Worm (Caenorhabditis elegans): Measurements from ENCODE around the gene nhr-15.
A peak's percentile ranks its signal among the peaks of the same experiment; 100 is the strongest.

nhr-15 gene

DNA sequence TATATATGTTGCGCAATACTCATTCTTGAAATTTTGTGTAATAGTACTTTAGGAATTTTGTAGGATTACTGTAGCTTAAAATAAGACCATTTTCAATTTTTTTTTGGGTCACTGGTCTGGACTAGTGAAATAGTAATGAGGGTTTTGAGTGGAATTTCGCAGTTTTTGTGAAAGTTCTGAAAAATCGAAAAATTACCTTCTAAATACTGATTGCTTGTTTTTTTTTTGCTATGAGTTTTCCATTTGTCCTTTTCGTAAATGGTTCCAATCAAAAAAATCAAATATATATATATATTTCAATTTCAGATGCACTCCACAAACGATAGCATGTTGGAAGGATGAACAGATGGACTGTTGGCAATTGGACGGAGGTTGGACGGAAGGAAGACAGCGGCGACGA lies at the start of gene nhr-15:
nhr-15 (plus strand) TSS at position 301 of the 400 bp plus-strand sequence.
- TF ChIP-seq aptf-2 (GFP tag; conservative IDR thresholded peaks at IDR 0.05) (no peak), lsl-1 (GFP tag; optimal IDR thresholded peaks at IDR 0.05) (peak; percentile 14), F49E8.2 (tag; optimal IDR thresholded peaks at IDR 0.05; ENCODE audit: insufficient read depth) (no peak)

DNA sequence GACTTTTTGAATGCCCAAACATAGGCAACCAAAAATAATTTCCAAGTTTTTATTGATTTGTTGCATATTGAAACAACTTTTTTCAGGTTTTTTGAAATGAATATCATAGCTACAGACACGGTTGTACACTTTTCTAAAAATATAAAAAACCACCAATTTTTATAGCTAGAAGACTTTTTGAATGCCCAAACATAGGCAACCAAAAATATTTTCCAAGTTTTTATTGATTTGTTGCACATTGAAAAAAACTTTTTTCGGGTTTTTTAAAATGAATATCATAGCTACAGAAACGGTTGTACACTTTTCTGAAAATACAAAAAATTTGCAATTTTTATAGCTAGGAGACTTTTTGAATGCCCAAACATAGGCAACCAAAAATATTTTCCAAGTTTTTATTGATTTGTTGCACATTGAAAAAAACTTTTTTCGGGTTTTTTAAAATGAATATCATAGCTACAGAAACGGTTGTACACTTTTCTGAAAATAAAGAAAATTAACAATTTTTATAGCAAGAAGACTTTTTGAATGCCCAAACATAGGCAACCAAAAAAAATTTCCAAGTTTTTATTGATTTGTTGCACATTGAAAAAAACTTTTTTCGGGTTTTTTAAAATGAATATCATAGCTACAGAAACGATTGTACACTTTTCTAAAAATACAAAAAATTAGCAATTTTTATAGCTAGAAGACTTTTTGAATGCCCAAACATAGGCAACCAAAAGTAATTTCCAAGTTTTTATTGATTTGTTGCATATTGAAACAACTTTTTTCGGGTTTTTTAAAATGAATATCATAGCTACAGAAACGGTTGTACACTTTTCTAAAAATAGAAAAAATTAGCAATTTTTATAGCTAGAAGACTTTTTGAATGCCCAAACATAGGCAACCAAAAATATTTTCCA lies 47.2 kb upstream of the nhr-15 start:
- peak; percentile 23 for TF ChIP-seq F23B12.7 (tag; optimal IDR thresholded peaks at IDR 0.05; ENCODE audit: insufficient read depth)
- TF ChIP-seq hlh-12 (tag; optimal IDR thresholded peaks at IDR 0.05) = peak; percentile 93
- TF ChIP-seq mel-28 (tag; optimal IDR thresholded peaks at IDR 0.05; ENCODE audit: borderline replicate concordance) = peak; percentile 31
- peak; percentile 77 for TF ChIP-seq mxl-1 (tag; optimal IDR thresholded peaks at IDR 0.05)
- TF ChIP-seq rec-8 (tag; optimal IDR thresholded peaks at IDR 0.05) = peak in 1 of 2 experiments; percentile 74
- peak in 1 of 3 experiments; percentile 4 for TF ChIP-seq lin-35 (GFP tag; optimal IDR thresholded peaks at IDR 0.05)

DNA sequence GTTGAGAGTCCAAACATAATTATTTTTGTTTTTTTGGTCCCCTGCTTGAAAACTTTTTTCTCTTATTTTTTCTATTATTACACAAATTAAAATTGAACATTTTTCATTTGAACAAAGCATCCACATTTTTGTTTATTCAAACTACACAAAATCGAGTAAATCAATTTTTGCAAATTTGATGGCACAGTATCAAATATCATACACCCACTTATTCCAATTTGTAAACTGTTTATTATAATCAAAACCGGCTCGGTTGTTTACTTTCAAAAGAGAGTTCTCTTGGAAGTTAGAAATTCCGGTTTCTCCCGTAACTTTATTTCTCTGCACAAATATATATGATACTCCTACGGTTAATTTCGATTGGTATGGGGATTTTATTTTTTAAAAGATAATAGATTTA lies 44.5 kb upstream of the nhr-15 start, which contains the start of gene lgc-26:
lgc-26 (plus strand) TSS at position 301 of the 400 bp plus-strand sequence.
- TF ChIP-seq lag-1 (GFP tag; IDR thresholded peaks at IDR 0.05) = no peak

DNA sequence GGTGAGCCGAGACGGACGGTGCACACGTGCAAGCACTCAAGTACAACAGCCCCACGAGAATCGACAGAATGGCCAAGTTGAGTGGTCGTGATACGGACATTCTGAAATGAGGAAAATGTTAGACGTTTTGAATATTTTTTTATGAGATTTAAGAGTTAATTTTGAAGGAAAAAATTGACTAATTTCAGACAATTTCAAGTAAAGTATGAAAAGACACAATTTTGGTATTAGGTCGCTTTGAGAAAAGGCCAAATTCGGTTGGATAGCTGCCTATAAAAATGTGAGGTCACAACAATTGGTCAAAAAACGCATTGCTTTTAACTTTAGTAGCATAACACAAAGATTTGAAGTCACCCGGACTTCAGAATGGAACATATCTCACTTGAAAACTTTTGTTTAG lies 39.7 kb upstream of the nhr-15 start, which contains the start of gene nlp-70:
nlp-70 (minus strand) TSS at position 101 of the 400 bp plus-strand sequence.
- TF ChIP-seq B0261.1 (tag; optimal IDR thresholded peaks at IDR 0.05) (no peak), rpc-1 (optimal IDR thresholded peaks at IDR 0.05) (no peak), rpc-1 (tag; optimal IDR thresholded peaks at IDR 0.05) (no peak), efl-1 (GFP tag; optimal IDR thresholded peaks at IDR 0.05) (no peak), K11D2.4 (GFP tag; IDR thresholded peaks at IDR 0.05) (no peak), ceh-100 (GFP tag; IDR thresholded peaks at IDR 0.05) (no peak), egrh-3 (GFP tag; IDR thresholded peaks at IDR 0.05) (no peak), nhr-27 (tag; optimal IDR thresholded peaks at IDR 0.05) (no peak), lir-1 (GFP tag; conservative IDR thresholded peaks at IDR 0.05) (no peak), tbp1 (GFP tag; optimal IDR thresholded peaks at IDR 0.05) (no peak), rec-8 (tag; optimal IDR thresholded peaks at IDR 0.05) (no peak), snpc-3.4 (tag; optimal IDR thresholded peaks at IDR 0.05) (no peak), attf-3 (GFP tag; conservative IDR thresholded peaks at IDR 0.05) (no peak), nfyb-1 (GFP tag; IDR thresholded peaks at IDR 0.05) (no peak), repo-1 (tag; optimal IDR thresholded peaks at IDR 0.05) (no peak)

DNA sequence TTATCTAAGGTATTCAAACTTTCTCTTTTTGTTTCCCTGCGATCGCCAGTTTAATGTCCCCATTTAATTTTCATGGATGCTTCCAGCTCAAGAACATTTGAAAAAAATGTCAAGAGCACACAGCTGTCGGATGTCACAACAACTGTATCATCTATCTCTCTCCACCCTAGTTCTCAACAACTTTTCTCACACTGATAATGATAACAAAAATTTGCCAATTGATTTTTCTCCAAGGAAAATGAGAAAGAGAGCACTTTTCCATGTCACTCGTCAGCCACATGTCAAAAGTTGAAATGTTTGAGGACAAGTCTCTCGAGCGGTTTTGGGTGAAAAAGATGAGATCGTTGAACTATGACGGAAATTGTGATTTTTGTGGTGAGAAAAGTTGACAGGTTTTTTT lies 31.4 kb upstream of the nhr-15 start:
- TF ChIP-seq snpc-4 (GFP tag; optimal IDR thresholded peaks at IDR 0.05) = no peak
- no peak for TF ChIP-seq snpc-4 (tag; optimal IDR thresholded peaks at IDR 0.05)
- no peak for TF ChIP-seq hsf-1 (GFP tag; IDR thresholded peaks at IDR 0.05)
- no peak for TF ChIP-seq ekl-4 (GFP tag; IDR thresholded peaks at IDR 0.05)
- TF ChIP-seq F39B2.1 (GFP tag; IDR thresholded peaks at IDR 0.05) = no peak
- no peak for TF ChIP-seq F33H1.4 (GFP tag; IDR thresholded peaks at IDR 0.05)
- no peak for TF ChIP-seq B0035.1 (tag; optimal IDR thresholded peaks at IDR 0.05)
- no peak for TF ChIP-seq hrde-1 (tag; optimal IDR thresholded peaks at IDR 0.05; ENCODE audit: borderline replicate concordance)
- TF ChIP-seq attf-6 (GFP tag; IDR thresholded peaks at IDR 0.05) = no peak
- no peak for TF ChIP-seq lag-1 (GFP tag; IDR thresholded peaks at IDR 0.05)
- no peak for TF ChIP-seq mes-4 (tag; optimal IDR thresholded peaks at IDR 0.05)
